Worm (Caenorhabditis elegans) whole organism, young adult: ENCODE results near the gene R11H6.5.
A peak's percentile ranks its signal among the peaks of the same experiment; 100 is the strongest.

Experiments used
- hmg-1.2 ChIP-seq: fragments of 200-800 bp; sonication (Bioruptor generic); IDR thresholded peaks from 2 replicates; pipeline ENCODE4 v1.3.6; 2022; ENCODE audit warnings: missing genetic modification reagents, missing genetic modification characterization, missing compliant biosample characterization
- snpc-1.3 ChIP-seq: sonication (generic microtip); optimal IDR thresholded peaks from 2 replicates; lab custom pipeline; 2017; ENCODE audit warnings: missing genetic modification characterization, mild to moderate bottlenecking, missing compliant biosample characterization, antibody characterized with exemption, moderate library complexity, missing genotype, missing genetic modification reagents; ENCODE audit not compliant: insufficient read depth
- unc-62 ChIP-seq: fragments of 150-350 bp; optimal IDR thresholded peaks from 2 replicates; lab custom pipeline; 2014; ENCODE audit warnings: missing biosample characterization, missing genetic modification reagents, missing genetic modification characterization

- TF ChIP-seq snpc-1.3 (tag; lab: Kevin White, UChicago) (no peak), unc-62 (GFP tag; lab: Kevin White, UChicago) (no peak), hmg-1.2 (GFP tag; lab: Robert Waterston, UW) (peak; percentile 63)
Observed at ce11 chrV:14635119-14635518, 23.1 kb upstream of the R11H6.5 start, which contains the start of gene F43D2.6.
